Worm (Caenorhabditis elegans): ENCODE results near the gene acd-3.

acd-3 gene

DNA sequence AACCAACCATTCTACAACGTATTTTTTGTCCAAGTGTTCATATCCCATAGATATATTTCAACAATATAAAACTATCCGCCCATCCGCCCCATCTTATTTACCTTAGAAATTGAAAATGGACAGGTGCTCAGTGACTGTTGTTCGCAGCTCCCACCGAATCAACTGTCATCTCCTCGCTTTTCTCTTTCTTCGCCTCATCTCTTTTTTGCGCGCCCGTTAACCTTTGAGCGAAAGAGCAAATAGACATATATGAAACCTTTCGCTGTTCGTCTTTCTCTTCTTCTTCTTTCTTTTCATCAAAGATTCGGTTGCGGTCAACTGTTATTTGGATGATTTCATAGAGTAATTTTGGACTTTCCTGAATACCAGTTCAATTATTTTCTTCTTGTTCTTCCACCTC, 26.6 kb downstream of the acd-3 start, which contains the start of gene sssh-1:
TSS of gene sssh-1 (plus strand) at position 301 of the 400 bp plus-strand sequence.
- TF ChIP-seq hnd-1 (tag; optimal IDR thresholded peaks at IDR 0.05) (no peak), sea-1 (GFP tag; conservative IDR thresholded peaks at IDR 0.05) (no peak), B0310.2 (tag; optimal IDR thresholded peaks at IDR 0.05) (no peak), ceh-36 (tag; optimal IDR thresholded peaks at IDR 0.05) (no peak), tbx-37 (GFP tag; conservative IDR thresholded peaks at IDR 0.05) (no peak), tbx-11 (GFP tag; IDR thresholded peaks at IDR 0.05) (no peak), hmg-4 (GFP tag; optimal IDR thresholded peaks at IDR 0.05) (no peak), tra-4 (tag; optimal IDR thresholded peaks at IDR 0.05) (no peak), ama-1 (optimal IDR thresholded peaks at IDR 0.05) (no peak), flt-1 (GFP tag; IDR thresholded peaks at IDR 0.05) (no peak), hmbx-1 (tag; optimal IDR thresholded peaks at IDR 0.05) (no peak), scrt-1 (GFP tag; IDR thresholded peaks at IDR 0.05) (no peak), aly-1 (tag; optimal IDR thresholded peaks at IDR 0.05) (no peak), F13C5.2 (tag; optimal IDR thresholded peaks at IDR 0.05) (no peak)

DNA sequence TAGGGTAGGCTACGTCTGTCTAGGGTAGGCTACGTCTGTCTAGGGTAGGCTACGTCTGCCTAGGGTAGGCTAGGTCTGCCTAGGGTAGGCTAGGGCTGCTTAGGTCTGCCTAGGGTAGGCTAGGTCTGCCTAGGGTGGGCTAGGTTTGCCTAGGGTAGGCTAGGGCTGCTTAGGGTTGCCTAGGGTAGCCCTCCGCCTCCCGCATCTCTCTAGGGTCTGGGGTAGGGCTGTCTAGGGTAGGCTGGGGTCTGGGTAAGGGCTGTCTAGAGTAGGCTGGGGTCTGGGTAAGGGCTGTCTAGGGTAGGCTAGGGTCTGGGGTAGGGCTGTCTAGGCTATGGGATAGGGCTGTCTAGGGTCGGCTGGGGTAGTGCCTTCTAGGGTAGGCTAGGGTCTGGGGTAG, 28.6 kb downstream of the acd-3 start:
- no peak for TF ChIP-seq ceh-13 (GFP tag; optimal IDR thresholded peaks at IDR 0.05)
- TF ChIP-seq hnd-1 (tag; optimal IDR thresholded peaks at IDR 0.05), result no peak
- TF ChIP-seq tra-4 (tag; optimal IDR thresholded peaks at IDR 0.05), result no peak
- no peak for TF ChIP-seq ama-1 (optimal IDR thresholded peaks at IDR 0.05)
- TF ChIP-seq B0310.2 (tag; optimal IDR thresholded peaks at IDR 0.05), result no peak
- TF ChIP-seq ceh-36 (tag; optimal IDR thresholded peaks at IDR 0.05), result no peak

DNA sequence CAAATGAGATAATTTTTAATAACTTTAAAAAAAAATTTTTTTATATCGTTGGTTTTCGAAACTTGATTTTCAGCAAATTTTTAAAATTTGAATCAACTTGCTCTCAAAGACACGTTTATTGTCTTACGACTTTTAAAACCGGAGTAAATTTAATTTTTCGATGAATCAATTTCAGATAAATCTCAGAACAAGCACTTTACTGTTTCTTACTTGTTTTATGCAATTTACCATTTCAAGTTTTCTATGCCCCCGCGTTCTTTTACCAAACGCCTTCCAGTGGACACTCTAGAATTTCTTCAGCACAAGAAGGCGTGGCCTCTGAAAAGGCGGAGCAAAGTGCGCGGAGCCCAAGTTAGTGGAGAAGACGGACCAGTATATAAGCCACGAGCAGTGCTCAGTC, 32.0 kb downstream of the acd-3 start, which contains the start of gene flp-8:
TSS of gene flp-8 (plus strand) at position 301 of the 400 bp plus-strand sequence.
- no peak for TF ChIP-seq B0310.2 (tag; optimal IDR thresholded peaks at IDR 0.05)
- no peak for TF ChIP-seq aly-1 (tag; optimal IDR thresholded peaks at IDR 0.05)
- no peak for TF ChIP-seq hmg-4 (GFP tag; optimal IDR thresholded peaks at IDR 0.05)

DNA sequence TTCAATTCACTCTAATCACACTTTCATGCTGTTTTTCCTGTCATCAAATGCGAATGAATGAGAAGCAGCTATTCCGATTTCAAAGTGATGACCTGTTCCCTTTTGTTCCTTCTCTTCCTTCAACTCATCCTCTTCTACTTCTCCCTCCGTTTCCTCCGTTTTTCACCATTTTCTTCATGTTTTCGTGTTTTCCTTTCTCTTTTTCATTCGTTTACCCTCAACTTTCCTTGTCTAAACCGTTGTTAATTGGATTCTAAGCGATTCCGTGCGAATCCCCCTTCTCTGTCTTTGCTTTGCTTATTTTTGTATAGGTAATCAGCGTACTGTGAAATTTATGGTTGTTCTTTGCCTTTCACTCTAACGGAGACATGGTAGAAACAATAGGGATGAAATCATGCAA, 36.8 kb downstream of the acd-3 start:
- TF ChIP-seq pes-1 (GFP tag; IDR thresholded peaks at IDR 0.05) (no peak), tbx-11 (GFP tag; IDR thresholded peaks at IDR 0.05) (no peak), hnd-1 (tag; optimal IDR thresholded peaks at IDR 0.05) (no peak), aly-1 (tag; optimal IDR thresholded peaks at IDR 0.05) (no peak), hmbx-1 (tag; optimal IDR thresholded peaks at IDR 0.05) (no peak), hmg-4 (GFP tag; optimal IDR thresholded peaks at IDR 0.05) (no peak)

DNA sequence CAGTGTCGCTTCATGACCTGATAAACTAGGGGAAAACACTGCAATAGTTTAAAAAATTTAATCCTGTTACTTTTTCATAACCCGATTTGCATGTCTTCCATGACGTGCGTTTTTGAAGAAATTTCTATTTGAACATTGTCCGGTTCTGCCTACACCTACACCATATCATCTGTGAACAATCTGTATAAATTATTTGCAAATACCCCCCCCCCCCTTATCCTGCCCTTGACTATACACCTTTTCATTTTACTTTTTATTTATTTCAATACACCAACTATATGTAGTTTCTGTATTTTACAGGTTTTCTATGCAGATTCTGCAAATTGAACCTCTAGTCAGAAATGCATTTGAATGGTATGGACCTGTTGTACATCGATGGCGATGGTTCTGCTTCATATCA, 39.1 kb downstream of the acd-3 start, which contains the start of gene daf-6:
TSS of gene daf-6 (plus strand) at position 301 of the 400 bp plus-strand sequence.
- no peak for TF ChIP-seq aly-1 (tag; optimal IDR thresholded peaks at IDR 0.05)
- no peak for TF ChIP-seq ceh-13 (GFP tag; optimal IDR thresholded peaks at IDR 0.05)
- no peak for TF ChIP-seq B0310.2 (tag; optimal IDR thresholded peaks at IDR 0.05)

DNA sequence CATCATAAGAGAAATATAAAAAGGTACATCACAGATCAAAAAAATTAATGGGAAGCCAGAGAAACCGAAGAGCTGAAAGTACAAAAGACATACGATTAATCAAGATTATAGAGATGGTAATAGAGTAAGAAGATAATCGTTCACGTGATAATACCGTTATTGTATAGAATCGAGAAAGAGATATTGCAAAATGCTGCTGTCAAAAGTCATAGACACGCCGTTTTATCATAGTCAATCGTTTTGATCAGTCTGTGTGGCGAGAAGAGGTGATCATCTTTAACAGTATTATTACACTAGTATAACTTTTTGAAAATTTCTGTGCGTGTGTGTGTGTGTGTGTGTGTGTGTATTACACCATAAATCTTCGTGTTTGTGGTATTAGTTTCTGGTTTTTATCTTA, 45.3 kb downstream of the acd-3 start:
- TF ChIP-seq scrt-1 (GFP tag; IDR thresholded peaks at IDR 0.05), result no peak
- no peak for TF ChIP-seq tra-4 (tag; optimal IDR thresholded peaks at IDR 0.05)
- TF ChIP-seq hmbx-1 (tag; optimal IDR thresholded peaks at IDR 0.05), result no peak
- no peak for TF ChIP-seq flt-1 (GFP tag; IDR thresholded peaks at IDR 0.05)

DNA sequence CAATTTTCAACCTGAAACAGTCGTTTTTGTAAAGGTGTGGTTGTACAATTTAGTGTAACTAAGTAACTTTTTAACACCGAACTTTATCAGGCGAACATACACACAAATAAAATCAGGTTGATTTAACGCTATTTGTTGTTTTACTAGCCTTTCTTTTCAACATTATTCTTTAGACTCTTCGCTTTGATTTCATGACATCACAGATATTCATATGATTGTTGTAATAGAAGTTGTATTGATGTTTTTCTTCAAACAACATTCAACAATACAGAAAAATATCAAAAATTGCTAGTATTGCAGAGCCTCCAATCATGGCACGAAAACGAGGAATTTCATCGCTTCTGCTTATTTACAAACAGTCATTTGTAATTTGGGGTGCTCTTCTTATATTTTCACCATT, 45.8 kb downstream of the acd-3 start, which contains the start of gene nac-1:
TSS of gene nac-1 (plus strand) at position 301 of the 400 bp plus-strand sequence.
- TF ChIP-seq ceh-36 (tag; optimal IDR thresholded peaks at IDR 0.05) (no peak), F13C5.2 (tag; optimal IDR thresholded peaks at IDR 0.05) (no peak), tbx-11 (GFP tag; IDR thresholded peaks at IDR 0.05) (no peak), hmg-4 (GFP tag; optimal IDR thresholded peaks at IDR 0.05) (no peak), tra-4 (tag; optimal IDR thresholded peaks at IDR 0.05) (no peak), B0310.2 (tag; optimal IDR thresholded peaks at IDR 0.05) (no peak), ets-7 (tag; optimal IDR thresholded peaks at IDR 0.05) (no peak), hnd-1 (tag; optimal IDR thresholded peaks at IDR 0.05) (no peak), tbx-37 (GFP tag; conservative IDR thresholded peaks at IDR 0.05) (no peak), ama-1 (optimal IDR thresholded peaks at IDR 0.05) (no peak), pes-1 (GFP tag; IDR thresholded peaks at IDR 0.05) (no peak)

DNA sequence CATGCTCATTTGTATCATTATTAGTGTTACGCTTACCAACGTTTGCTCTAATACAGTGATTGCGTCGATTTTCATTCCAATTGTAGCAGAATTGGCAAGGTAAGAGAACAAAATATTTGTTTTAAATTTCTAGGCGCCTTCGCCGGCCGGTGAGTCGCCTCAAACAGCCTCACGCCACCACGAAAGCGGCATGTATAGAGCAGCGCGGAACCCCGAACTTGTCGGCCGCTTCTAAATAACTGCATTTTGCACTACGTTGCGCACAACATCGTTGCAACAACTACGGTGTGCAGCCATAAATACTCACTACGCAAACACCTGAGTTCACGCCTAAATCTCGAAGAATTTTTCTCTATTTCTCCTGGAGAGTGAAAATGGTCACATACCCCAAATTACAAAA, 48.1 kb downstream of the acd-3 start:
- TF ChIP-seq ceh-13 (GFP tag; optimal IDR thresholded peaks at IDR 0.05), result no peak
- TF ChIP-seq tbx-11 (GFP tag; IDR thresholded peaks at IDR 0.05), result no peak

DNA sequence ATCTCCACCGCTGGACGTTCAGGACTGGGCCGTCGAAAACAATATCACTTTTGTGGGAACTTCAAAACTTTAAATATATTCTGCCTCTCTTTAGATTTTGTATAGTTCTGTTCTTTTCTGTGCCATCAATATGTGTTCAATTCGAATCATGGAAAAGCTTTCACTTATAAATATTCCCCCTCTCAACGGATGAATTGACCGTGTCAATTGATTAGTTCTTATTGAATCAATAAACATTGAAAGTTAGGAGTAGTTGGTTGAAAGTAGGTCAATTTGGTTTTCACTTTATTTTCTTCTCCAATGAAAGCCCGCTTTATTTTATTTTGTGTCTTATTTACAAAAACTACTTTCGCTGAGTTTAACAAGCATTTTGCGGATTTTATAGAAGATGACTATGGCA, 49.1 kb downstream of the acd-3 start, which contains the start of gene lips-8:
TSS of gene lips-8 (plus strand) at position 301 of the 400 bp plus-strand sequence.
- TF ChIP-seq flt-1 (GFP tag; IDR thresholded peaks at IDR 0.05) (no peak), ama-1 (optimal IDR thresholded peaks at IDR 0.05) (no peak), hmbx-1 (tag; optimal IDR thresholded peaks at IDR 0.05) (no peak), tbx-11 (GFP tag; IDR thresholded peaks at IDR 0.05) (no peak), ceh-36 (tag; optimal IDR thresholded peaks at IDR 0.05) (no peak), hnd-1 (tag; optimal IDR thresholded peaks at IDR 0.05) (no peak), ets-7 (tag; optimal IDR thresholded peaks at IDR 0.05) (no peak), B0310.2 (tag; optimal IDR thresholded peaks at IDR 0.05) (no peak), tra-4 (tag; optimal IDR thresholded peaks at IDR 0.05) (no peak), scrt-1 (GFP tag; IDR thresholded peaks at IDR 0.05) (no peak), ceh-13 (GFP tag; optimal IDR thresholded peaks at IDR 0.05) (no peak), hmg-4 (GFP tag; optimal IDR thresholded peaks at IDR 0.05) (no peak), sea-1 (GFP tag; conservative IDR thresholded peaks at IDR 0.05) (no peak), pes-1 (GFP tag; IDR thresholded peaks at IDR 0.05) (no peak)

Measured in whole organism, early embryonic.